Worm (Caenorhabditis elegans) whole organism, L2 larva: ENCODE data around the gene ZC513.2.

ENCODE experiments used
- C34F6.9 ChIP-seq: fragments of 150-350 bp; optimal IDR thresholded peaks from 2 replicates; lab custom pipeline; 2014; ENCODE audit warnings: missing biosample characterization, missing genetic modification characterization
- R02D3.7 ChIP-seq: fragments of 150-350 bp; optimal IDR thresholded peaks from 2 replicates; lab custom pipeline; 2014; ENCODE audit warnings: missing biosample characterization, missing genetic modification characterization
- Y55F3AM.14 ChIP-seq: fragments of 200-800 bp; sonication (Bioruptor generic); optimal IDR thresholded peaks from 2 replicates; lab custom pipeline; 2018; ENCODE audit warnings: mild to moderate bottlenecking, missing genetic modification characterization, missing compliant biosample characterization
- ZK546.5 ChIP-seq: sonication (generic microtip); optimal IDR thresholded peaks from 2 replicates; lab custom pipeline; 2017; ENCODE audit warnings: missing biosample characterization, missing genetic modification characterization
- alr-1 ChIP-seq: fragments of 150-350 bp; optimal IDR thresholded peaks from 2 replicates; lab custom pipeline; 2014; ENCODE audit warnings: missing biosample characterization, missing genetic modification characterization
- aly-2 ChIP-seq: fragments of 150-350 bp; optimal IDR thresholded peaks from 2 replicates; lab custom pipeline; 2014; ENCODE audit warnings: missing biosample characterization, missing genetic modification characterization
- ama-1 ChIP-seq: fragments of 150-350 bp; optimal IDR thresholded peaks from 2 replicates; lab custom pipeline; 2018; ENCODE audit warnings: inconsistent platforms
- blmp-1 ChIP-seq: sonication (generic microtip); optimal IDR thresholded peaks from 2 replicates; lab custom pipeline; 2017; ENCODE audit warnings: missing genetic modification characterization, mild to moderate bottlenecking, missing compliant biosample characterization, antibody characterized with exemption, moderate library complexity; ENCODE audit not compliant: insufficient read depth
- ceh-16 ChIP-seq: fragments of 150-350 bp; optimal IDR thresholded peaks from 2 replicates; lab custom pipeline; 2014; ENCODE audit warnings: missing biosample characterization, missing genetic modification characterization
- ceh-82 ChIP-seq: fragments of 150-350 bp; optimal IDR thresholded peaks from 2 replicates; lab custom pipeline; 2014; ENCODE audit warnings: missing biosample characterization, missing genetic modification characterization
- crh-2 ChIP-seq: sonication (generic microtip); optimal IDR thresholded peaks from 2 replicates; lab custom pipeline; 2017; ENCODE audit warnings: missing biosample characterization, missing genetic modification characterization
- dmd-4 ChIP-seq: sonication (generic microtip); optimal IDR thresholded peaks from 2 replicates; lab custom pipeline; 2017; ENCODE audit warnings: missing biosample characterization, missing genetic modification characterization
- egl-27 ChIP-seq: sonication (generic microtip); optimal IDR thresholded peaks from 3 replicates; lab custom pipeline; 2017; ENCODE audit warnings: missing biosample characterization, missing genetic modification reagents, missing genetic modification characterization
- elt-1 ChIP-seq: fragments of 150-350 bp; optimal IDR thresholded peaks from 2 replicates; lab custom pipeline; 2014; ENCODE audit warnings: missing biosample characterization, missing genetic modification characterization
- elt-3 ChIP-seq: sonication (generic microtip); optimal IDR thresholded peaks from 2 replicates; lab custom pipeline; 2017; ENCODE audit warnings: missing biosample characterization, missing genetic modification characterization
- fos-1 ChIP-seq: fragments of 150-350 bp; optimal IDR thresholded peaks from 2 replicates; lab custom pipeline; 2014; ENCODE audit warnings: missing biosample characterization, missing genetic modification characterization
- gmeb-1 ChIP-seq: fragments of 150-350 bp; optimal IDR thresholded peaks from 2 replicates; lab custom pipeline; 2014; ENCODE audit warnings: missing biosample characterization, missing genetic modification characterization
- lin-11 ChIP-seq: fragments of 150-350 bp; sonication (generic microtip); optimal IDR thresholded peaks from 2 replicates; lab custom pipeline; 2014; ENCODE audit warnings: missing biosample characterization, missing genetic modification characterization, inconsistent platforms, mixed read lengths
- lin-39 ChIP-seq: fragments of 150-350 bp; optimal IDR thresholded peaks from 2 replicates; lab custom pipeline; 2014; ENCODE audit warnings: missing biosample characterization, missing genetic modification reagents, missing genetic modification characterization
- lsy-2 ChIP-seq, 2 experiments: fragments of 150-350 bp in 1 of 2; sonication (generic microtip) in 1 of 2; optimal IDR thresholded peaks; 2 replicates each; lab custom pipeline; 2014 to 2017; ENCODE audit warnings: missing biosample characterization in 2 of 2, missing genetic modification characterization in 2 of 2
- mab-5 ChIP-seq: fragments of 150-350 bp; optimal IDR thresholded peaks from 2 replicates; lab custom pipeline; 2014; ENCODE audit warnings: missing biosample characterization, missing genetic modification characterization
- mdl-1 ChIP-seq, 2 experiments: fragments of 150-350 bp in 1 of 2; sonication (generic microtip) in 1 of 2; optimal IDR thresholded peaks; 2 replicates each; lab custom pipeline; 2017; ENCODE audit warnings: missing biosample characterization in 2 of 2, missing genetic modification characterization in 2 of 2
- nhr-11 ChIP-seq: fragments of 150-350 bp; optimal IDR thresholded peaks from 2 replicates; lab custom pipeline; 2014; ENCODE audit warnings: missing biosample characterization, missing genetic modification characterization
- nhr-12 ChIP-seq: fragments of 150-350 bp; optimal IDR thresholded peaks from 2 replicates; lab custom pipeline; 2014; ENCODE audit warnings: missing biosample characterization, missing genetic modification characterization
- nhr-129 ChIP-seq: fragments of 150-350 bp; optimal IDR thresholded peaks from 2 replicates; lab custom pipeline; 2014; ENCODE audit warnings: missing biosample characterization, missing genetic modification characterization
- nhr-21 ChIP-seq: fragments of 150-350 bp; optimal IDR thresholded peaks from 2 replicates; lab custom pipeline; 2014; ENCODE audit warnings: missing biosample characterization, missing genetic modification characterization
- nhr-23 ChIP-seq: fragments of 150-350 bp; optimal IDR thresholded peaks from 2 replicates; lab custom pipeline; 2014; ENCODE audit warnings: missing biosample characterization, missing genetic modification reagents, missing genetic modification characterization
- nhr-237 ChIP-seq: fragments of 150-350 bp; optimal IDR thresholded peaks from 2 replicates; lab custom pipeline; 2014; ENCODE audit warnings: missing biosample characterization, missing genetic modification characterization
- nhr-25 ChIP-seq: fragments of 150-350 bp; sonication (generic microtip); optimal IDR thresholded peaks from 3 replicates; lab custom pipeline; 2014; ENCODE audit warnings: missing biosample characterization, missing genetic modification characterization
- nhr-6 ChIP-seq: fragments of 150-350 bp; optimal IDR thresholded peaks from 2 replicates; lab custom pipeline; 2014; ENCODE audit warnings: missing biosample characterization, missing genetic modification characterization
- nhr-77 ChIP-seq: fragments of 150-350 bp; optimal IDR thresholded peaks from 2 replicates; lab custom pipeline; 2014; ENCODE audit warnings: missing biosample characterization, missing genetic modification characterization
- peb-1 ChIP-seq: fragments of 150-350 bp; optimal IDR thresholded peaks from 2 replicates; lab custom pipeline; 2014; ENCODE audit warnings: missing biosample characterization, missing genetic modification characterization
- sem-4 ChIP-seq: fragments of 150-350 bp; optimal IDR thresholded peaks from 2 replicates; lab custom pipeline; 2014; ENCODE audit warnings: missing biosample characterization, missing genetic modification reagents, missing genetic modification characterization
- skn-1 ChIP-seq: sonication (generic microtip); optimal IDR thresholded peaks from 2 replicates; lab custom pipeline; 2017; ENCODE audit warnings: missing biosample characterization, missing genetic modification characterization
- sma-3 ChIP-seq: sonication (generic microtip); optimal IDR thresholded peaks from 2 replicates; lab custom pipeline; 2016; ENCODE audit warnings: missing genetic modification reagents, missing genetic modification characterization, missing compliant biosample characterization
- sma-9 ChIP-seq, 2 experiments: fragments of 150-350 bp in 1 of 2; sonication (generic microtip) in 1 of 2; optimal IDR thresholded peaks; 2 replicates each; lab custom pipeline; 2014 to 2016; ENCODE audit warnings: missing genetic modification characterization in 2 of 2, mild to moderate bottlenecking in 1 of 2, missing biosample characterization in 1 of 2, missing compliant biosample characterization in 1 of 2, missing genetic modification reagents in 1 of 2, moderate library complexity in 1 of 2
- snpc-4 ChIP-seq: fragments of 150-350 bp; optimal IDR thresholded peaks from 2 replicates; lab custom pipeline; 2014; ENCODE audit warnings: missing biosample characterization, missing genetic modification characterization
- unc-55 ChIP-seq: fragments of 150-350 bp; sonication (generic microtip); optimal IDR thresholded peaks from 3 replicates; lab custom pipeline; 2014; ENCODE audit warnings: missing biosample characterization, missing genetic modification reagents, missing genetic modification characterization
- unc-62 ChIP-seq: fragments of 150-350 bp; optimal IDR thresholded peaks from 2 replicates; lab custom pipeline; 2014; ENCODE audit warnings: missing biosample characterization, missing genetic modification reagents, missing genetic modification characterization
- zag-1 ChIP-seq: fragments of 150-350 bp; optimal IDR thresholded peaks from 2 replicates; lab custom pipeline; 2014; ENCODE audit warnings: missing biosample characterization, missing genetic modification characterization
- ztf-11 ChIP-seq: sonication (generic microtip); optimal IDR thresholded peaks from 2 replicates; lab custom pipeline; 2017; ENCODE audit warnings: missing biosample characterization, missing genetic modification characterization
- ztf-4 ChIP-seq: fragments of 150-350 bp; optimal IDR thresholded peaks from 2 replicates; lab custom pipeline; 2014; ENCODE audit warnings: missing biosample characterization, missing genetic modification characterization

The ZC513.2 gene

ce11 chrV:8024752-8025151 lies 29.5 kb upstream of the ZC513.2 start, which contains the start of gene F43H9.3:
F43H9.3 (minus strand) TSS chrV:8024940.
- peak; percentile 0 for TF ChIP-seq fos-1
- no peak for TF ChIP-seq nhr-11 (tag; lab: Kevin White, UChicago)
- TF ChIP-seq R02D3.7 (tag; lab: Kevin White, UChicago): peak; percentile 62
- TF ChIP-seq lsy-2 (tag; optimal IDR thresholded peaks at IDR 0.05; lab: Kevin White, UChicago): peak in 1 of 2 experiments; percentile 88
- no peak for TF ChIP-seq blmp-1 (tag; lab: Kevin White, UChicago)
- no peak for TF ChIP-seq snpc-4 (tag; lab: Kevin White, UChicago)
- no peak for TF ChIP-seq mab-5 (tag; lab: Kevin White, UChicago)
- TF ChIP-seq nhr-25 (tag; lab: Kevin White, UChicago): no peak
- TF ChIP-seq mdl-1 (tag; optimal IDR thresholded peaks at IDR 0.05; lab: Kevin White, UChicago): no peak
- no peak for TF ChIP-seq nhr-21 (tag; lab: Kevin White, UChicago)
- no peak for TF ChIP-seq nhr-237 (tag; lab: Kevin White, UChicago)
- no peak for TF ChIP-seq gmeb-1 (tag; lab: Kevin White, UChicago)

ce11 chrV:8025259-8025658 lies 29.0 kb upstream of the ZC513.2 start:
- TF ChIP-seq alr-1 (tag; lab: Kevin White, UChicago): no peak
- TF ChIP-seq nhr-77 (tag; lab: Kevin White, UChicago): no peak
- TF ChIP-seq nhr-6 (tag; lab: Kevin White, UChicago): peak; percentile 13
- peak; percentile 95 for TF ChIP-seq nhr-129 (tag; lab: Kevin White, UChicago)
- no peak for TF ChIP-seq Y55F3AM.14 (GFP tag; lab: Kevin White, UChicago)
- TF ChIP-seq blmp-1 (tag; lab: Kevin White, UChicago): peak; percentile 20
- no peak for TF ChIP-seq lin-11 (tag; lab: Kevin White, UChicago)
- peak; percentile 77 for TF ChIP-seq sma-9 (GFP tag; optimal IDR thresholded peaks at IDR 0.05; lab: Kevin White, UChicago)
- no peak for TF ChIP-seq sma-9 (tag; optimal IDR thresholded peaks at IDR 0.05; lab: Kevin White, UChicago)
- no peak for TF ChIP-seq nhr-23
- TF ChIP-seq nhr-25 (tag; lab: Kevin White, UChicago): peak; percentile 87
- TF ChIP-seq nhr-21 (tag; lab: Kevin White, UChicago): peak; percentile 42
- TF ChIP-seq mdl-1 (tag; optimal IDR thresholded peaks at IDR 0.05; lab: Kevin White, UChicago): peak in 1 of 2 experiments; percentile 8
- no peak for TF ChIP-seq gmeb-1 (tag; lab: Kevin White, UChicago)

ce11 chrV:8026343-8026742 lies 27.9 kb upstream of the ZC513.2 start, which contains the start of gene F43H9.4:
F43H9.4 (plus strand) TSS chrV:8026708.
- TF ChIP-seq zag-1 (tag; lab: Kevin White, UChicago): no peak
- TF ChIP-seq Y55F3AM.14 (GFP tag; lab: Kevin White, UChicago): no peak
- no peak for TF ChIP-seq egl-27
- no peak for TF ChIP-seq sem-4 (tag; lab: Kevin White, UChicago)
- TF ChIP-seq C34F6.9 (tag; lab: Kevin White, UChicago): no peak
- no peak for TF ChIP-seq ama-1 (lab: Kevin White, UChicago)
- TF ChIP-seq mdl-1 (tag; optimal IDR thresholded peaks at IDR 0.05; lab: Kevin White, UChicago): peak; percentile 77 to 79
- TF ChIP-seq nhr-21 (tag; lab: Kevin White, UChicago): peak; percentile 42
- TF ChIP-seq dmd-4: no peak
- no peak for TF ChIP-seq nhr-6 (tag; lab: Kevin White, UChicago)
- no peak for TF ChIP-seq ztf-11 (tag; lab: Kevin White, UChicago)
- TF ChIP-seq elt-1 (tag; lab: Kevin White, UChicago): no peak
- TF ChIP-seq R02D3.7 (tag; lab: Kevin White, UChicago): no peak
- peak; percentile 2 for TF ChIP-seq blmp-1 (tag; lab: Kevin White, UChicago)
- no peak for TF ChIP-seq ztf-4 (tag; lab: Kevin White, UChicago)
- no peak for TF ChIP-seq unc-55 (GFP tag; lab: Kevin White, UChicago)
- TF ChIP-seq ceh-16 (tag; lab: Kevin White, UChicago): no peak
- TF ChIP-seq unc-62 (GFP tag; lab: Kevin White, UChicago): no peak
- no peak for TF ChIP-seq skn-1 (tag; lab: Kevin White, UChicago)
- TF ChIP-seq nhr-11 (tag; lab: Kevin White, UChicago): no peak
- TF ChIP-seq peb-1 (tag; lab: Kevin White, UChicago): no peak
- no peak for TF ChIP-seq aly-2 (tag; lab: Kevin White, UChicago)
- no peak for TF ChIP-seq nhr-77 (tag; lab: Kevin White, UChicago)
- peak; percentile 42 for TF ChIP-seq nhr-129 (tag; lab: Kevin White, UChicago)
- no peak for TF ChIP-seq alr-1 (tag; lab: Kevin White, UChicago)
- no peak for TF ChIP-seq nhr-23
- no peak for TF ChIP-seq nhr-237 (tag; lab: Kevin White, UChicago)
- TF ChIP-seq sma-9 (GFP tag; optimal IDR thresholded peaks at IDR 0.05; lab: Kevin White, UChicago): peak; percentile 92
- no peak for TF ChIP-seq sma-9 (tag; optimal IDR thresholded peaks at IDR 0.05; lab: Kevin White, UChicago)
- TF ChIP-seq sma-3: peak; percentile 66
- peak; percentile 11 for TF ChIP-seq fos-1
- TF ChIP-seq crh-2 (tag; lab: Kevin White, UChicago): peak; percentile 48
- TF ChIP-seq gmeb-1 (tag; lab: Kevin White, UChicago): no peak
- TF ChIP-seq mab-5 (tag; lab: Kevin White, UChicago): no peak
- no peak for TF ChIP-seq lsy-2 (tag; optimal IDR thresholded peaks at IDR 0.05; lab: Kevin White, UChicago)
- no peak for TF ChIP-seq ceh-82 (tag; lab: Kevin White, UChicago)
- TF ChIP-seq elt-3 (tag; lab: Kevin White, UChicago): no peak
- TF ChIP-seq lin-39: no peak
- peak; percentile 82 for TF ChIP-seq nhr-25 (tag; lab: Kevin White, UChicago)
- TF ChIP-seq ZK546.5 (tag; lab: Kevin White, UChicago): no peak
- no peak for TF ChIP-seq nhr-12 (tag; lab: Kevin White, UChicago)
